Fruit fly (Drosophila melanogaster) whole organism, embryonic: ENCODE data around the gene CG1542.

Experiments
- Antp ChIP-seq: fragments of 200-800 bp; sonication (Bioruptor generic); optimal IDR thresholded peaks from 3 replicates; lab custom pipeline; 2016; ENCODE audit warnings: missing biosample characterization, missing genetic modification characterization
- BtbVII ChIP-seq: fragments of 200-800 bp; sonication (Bioruptor generic); optimal IDR thresholded peaks from 3 replicates; lab custom pipeline; 2017; ENCODE audit warnings: missing biosample characterization, mild to moderate bottlenecking, missing genetic modification characterization
- CG10959 ChIP-seq: fragments of 200-800 bp; sonication (Bioruptor generic); IDR thresholded peaks from 2 replicates; pipeline ENCODE4 v1.3.6; 2022; ENCODE audit warnings: missing biosample characterization, missing genetic modification characterization
- CG10979 ChIP-seq: fragments of 200-800 bp; sonication (Bioruptor generic); optimal IDR thresholded peaks from 2 replicates; lab custom pipeline; 2018; ENCODE audit warnings: missing biosample characterization, mild to moderate bottlenecking, missing genetic modification characterization, moderate library complexity
- CG12071 ChIP-seq: fragments of 200-800 bp; sonication (Bioruptor generic); optimal IDR thresholded peaks from 3 replicates; lab custom pipeline; 2018; ENCODE audit warnings: missing biosample characterization, mild to moderate bottlenecking, missing genetic modification characterization
- CG12236 ChIP-seq: fragments of 200-800 bp; sonication (Bioruptor generic); optimal IDR thresholded peaks from 2 replicates; lab custom pipeline; 2016; ENCODE audit warnings: missing biosample characterization, missing genetic modification characterization
- CG12391 ChIP-seq: fragments of 200-800 bp; sonication (Bioruptor generic); optimal IDR thresholded peaks from 3 replicates; lab custom pipeline; 2018; ENCODE audit warnings: missing biosample characterization, mild to moderate bottlenecking, missing genetic modification characterization, moderate library complexity
- CG12659 ChIP-seq: fragments of 200-800 bp; sonication (Bioruptor generic); optimal IDR thresholded peaks from 3 replicates; lab custom pipeline; 2017; ENCODE audit warnings: mild to moderate bottlenecking, missing biosample characterization, missing genetic modification reagents, missing genetic modification characterization
- CG13424 ChIP-seq: fragments of 200-800 bp; sonication (Bioruptor generic); optimal IDR thresholded peaks from 2 replicates; lab custom pipeline; 2019; ENCODE audit warnings: missing biosample characterization, mild to moderate bottlenecking, missing genetic modification characterization, moderate library complexity
- CG15696 ChIP-seq: fragments of 200-800 bp; sonication (Bioruptor generic); optimal IDR thresholded peaks from 2 replicates; lab custom pipeline; 2019; ENCODE audit warnings: missing biosample characterization, mild to moderate bottlenecking, missing genetic modification characterization, moderate library complexity
- CG17385 ChIP-seq: fragments of 200-800 bp; sonication (Bioruptor generic); optimal IDR thresholded peaks from 3 replicates; lab custom pipeline; 2018; ENCODE audit warnings: missing biosample characterization, mild to moderate bottlenecking, missing genetic modification characterization
- CG18599 ChIP-seq: fragments of 200-800 bp; sonication (Bioruptor generic); optimal IDR thresholded peaks from 3 replicates; lab custom pipeline; 2017; ENCODE audit warnings: missing biosample characterization, missing genetic modification characterization, mild to moderate bottlenecking, moderate library complexity, missing genetic modification reagents
- CG3847 ChIP-seq: fragments of 200-800 bp; sonication (Bioruptor generic); IDR thresholded peaks from 2 replicates; pipeline ENCODE4 v1.3.6; 2022; ENCODE audit warnings: missing biosample characterization, missing genetic modification characterization
- CG4360 ChIP-seq: fragments of 200-800 bp; sonication (Bioruptor generic); IDR thresholded peaks from 2 replicates; pipeline ENCODE4 v1.3.6; 2022; ENCODE audit warnings: missing biosample characterization, missing genetic modification characterization
- CG5180 ChIP-seq: fragments of 200-800 bp; sonication (Bioruptor generic); optimal IDR thresholded peaks from 3 replicates; lab custom pipeline; 2017; ENCODE audit warnings: missing biosample characterization, missing genetic modification characterization, mild to moderate bottlenecking, moderate library complexity, missing genetic modification reagents
- CG5245 ChIP-seq: fragments of 200-800 bp; sonication (Bioruptor generic); optimal IDR thresholded peaks from 3 replicates; lab custom pipeline; 2016; ENCODE audit warnings: missing biosample characterization, missing genetic modification characterization
- CG6791 ChIP-seq: fragments of 200-800 bp; sonication (Bioruptor generic); IDR thresholded peaks from 3 replicates; pipeline ENCODE4 v1.3.6; 2022; ENCODE audit warnings: missing biosample characterization, missing genetic modification characterization; ENCODE audit not compliant: partially characterized antibody
- CG7372 ChIP-seq: fragments of 200-800 bp; sonication (Bioruptor generic); IDR thresholded peaks from 2 replicates; pipeline ENCODE4 v1.3.6; 2022; ENCODE audit warnings: missing biosample characterization, missing genetic modification characterization
- CG7745 ChIP-seq: fragments of 200-800 bp; sonication (Bioruptor generic); optimal IDR thresholded peaks from 2 replicates; lab custom pipeline; 2018; ENCODE audit warnings: missing biosample characterization, mild to moderate bottlenecking, missing genetic modification characterization, moderate library complexity
- CG8359 ChIP-seq: fragments of 200-800 bp; sonication (Bioruptor generic); optimal IDR thresholded peaks from 2 replicates; lab custom pipeline; 2017; ENCODE audit warnings: missing biosample characterization, mild to moderate bottlenecking, missing genetic modification characterization, borderline replicate concordance
- CG9797 ChIP-seq: fragments of 200-800 bp; sonication (Bioruptor generic); optimal IDR thresholded peaks from 3 replicates; lab custom pipeline; 2018; ENCODE audit warnings: missing biosample characterization, mild to moderate bottlenecking, missing genetic modification characterization
- CTCF ChIP-seq: fragments of 200-800 bp; sonication (Bioruptor generic); optimal IDR thresholded peaks from 2 replicates; lab custom pipeline; 2017; ENCODE audit warnings: missing biosample characterization, mild to moderate bottlenecking, missing genetic modification characterization, moderate library complexity
- D ChIP-seq, 2 experiments: fragments of 200-800 bp in 1 of 2; fragments of >200 bp in 1 of 2; sonication (Bioruptor generic) in 1 of 2; optimal IDR thresholded peaks; 2 replicates in 1 of 2; 3 replicates in 1 of 2; lab custom pipeline; 2017; ENCODE audit warnings: mild to moderate bottlenecking in 1 of 2, missing biosample characterization in 1 of 2, missing genetic modification characterization in 1 of 2, missing genetic modification reagents in 1 of 2
- Drgx ChIP-seq: fragments of 200-800 bp; sonication (Bioruptor generic); IDR thresholded peaks from 2 replicates; pipeline ENCODE4 v1.3.6; 2022; ENCODE audit warnings: missing biosample characterization, missing genetic modification characterization
- Ets65A ChIP-seq: fragments of 200-800 bp; sonication (Bioruptor generic); peaks from one replicate; lab custom pipeline; 2016; ENCODE audit warnings: missing biosample characterization, missing genetic modification characterization
- Hsf ChIP-seq: fragments of 200-800 bp; sonication (Bioruptor generic); optimal IDR thresholded peaks from 3 replicates; lab custom pipeline; 2016; ENCODE audit warnings: missing biosample characterization, missing genetic modification characterization
- Meics ChIP-seq: fragments of 200-800 bp; sonication (Bioruptor generic); optimal IDR thresholded peaks from 2 replicates; lab custom pipeline; 2017; ENCODE audit warnings: missing biosample characterization, mild to moderate bottlenecking, missing genetic modification characterization
- NK7.1 ChIP-seq: fragments of 200-800 bp; sonication (Bioruptor generic); optimal IDR thresholded peaks from 3 replicates; lab custom pipeline; 2016; ENCODE audit warnings: missing biosample characterization, missing genetic modification characterization
- Ptx1 ChIP-seq: fragments of 200-800 bp; sonication (Bioruptor generic); IDR thresholded peaks from 2 replicates; pipeline ENCODE4 v1.3.6; 2022; ENCODE audit warnings: missing biosample characterization, missing genetic modification characterization
- abd-A ChIP-seq: fragments of 200-800 bp; sonication (Bioruptor generic); optimal IDR thresholded peaks from 3 replicates; lab custom pipeline; 2019; ENCODE audit warnings: missing biosample characterization, mild to moderate bottlenecking, missing genetic modification characterization, moderate library complexity
- ap ChIP-seq: fragments of 200-800 bp; sonication (Bioruptor generic); IDR thresholded peaks from 2 replicates; pipeline ENCODE4 v1.3.6; 2022; ENCODE audit warnings: missing biosample characterization, missing genetic modification characterization
- chm ChIP-seq: fragments of 200-800 bp; sonication (Bioruptor generic); IDR thresholded peaks from 2 replicates; pipeline ENCODE4 v1.3.6; 2022; ENCODE audit warnings: missing biosample characterization, missing genetic modification characterization
- disco-r ChIP-seq: fragments of 200-800 bp; sonication (Bioruptor generic); optimal IDR thresholded peaks from 2 replicates; lab custom pipeline; 2016; ENCODE audit warnings: missing biosample characterization, missing genetic modification characterization
- gro ChIP-seq: fragments of 200-800 bp; sonication (Bioruptor generic); optimal IDR thresholded peaks from 2 replicates; lab custom pipeline; 2016; ENCODE audit warnings: missing biosample characterization, missing genetic modification characterization
- h ChIP-seq: fragments of >200 bp; optimal IDR thresholded peaks from 2 replicates; lab custom pipeline; 2017
- hbn ChIP-seq: fragments of 200-800 bp; sonication (Bioruptor generic); IDR thresholded peaks from 2 replicates; pipeline ENCODE4 v1.3.6; 2022; ENCODE audit warnings: missing biosample characterization, missing genetic modification characterization; ENCODE audit not compliant: partially characterized antibody
- lola ChIP-seq, 3 experiments: fragments of >200 bp in 2 of 3; fragments of 200-800 bp in 1 of 3; sonication (Bioruptor generic) in 1 of 3; optimal IDR thresholded peaks; 2 replicates each; lab custom pipeline; 2017 to 2019; ENCODE audit warnings: missing biosample characterization in 3 of 3, missing genetic modification characterization in 3 of 3, mild to moderate bottlenecking in 1 of 3, moderate library complexity in 1 of 3
- oc ChIP-seq: fragments of 200-800 bp; sonication (Bioruptor generic); optimal IDR thresholded peaks from 2 replicates; lab custom pipeline; 2018; ENCODE audit warnings: missing biosample characterization, mild to moderate bottlenecking, missing genetic modification characterization, moderate library complexity
- org-1 ChIP-seq: fragments of 200-800 bp; sonication (Bioruptor generic); optimal IDR thresholded peaks from 2 replicates; lab custom pipeline; 2017; ENCODE audit warnings: missing biosample characterization, missing genetic modification characterization
- p53 ChIP-seq: fragments of 200-800 bp; sonication (Bioruptor generic); optimal IDR thresholded peaks from 2 replicates; lab custom pipeline; 2016; ENCODE audit warnings: missing biosample characterization, missing genetic modification characterization
- repo ChIP-seq: fragments of 200-800 bp; sonication (Bioruptor generic); optimal IDR thresholded peaks from 2 replicates; lab custom pipeline; 2016; ENCODE audit warnings: missing biosample characterization, missing genetic modification characterization
- ro ChIP-seq: fragments of 200-800 bp; sonication (Bioruptor generic); IDR thresholded peaks from 2 replicates; pipeline ENCODE4 v1.3.6; 2022; ENCODE audit warnings: missing biosample characterization, missing genetic modification characterization
- run ChIP-seq: fragments of 200-800 bp; sonication (Bioruptor generic); optimal IDR thresholded peaks from 3 replicates; lab custom pipeline; 2018; ENCODE audit warnings: missing biosample characterization, mild to moderate bottlenecking, missing genetic modification characterization
- sens-2 ChIP-seq: fragments of 200-800 bp; sonication (Bioruptor generic); IDR thresholded peaks from 2 replicates; pipeline ENCODE4 v1.3.6; 2022; ENCODE audit warnings: missing biosample characterization, missing genetic modification characterization
- trem ChIP-seq: fragments of 200-800 bp; optimal IDR thresholded peaks from 3 replicates; lab custom pipeline; 2019; ENCODE audit warnings: missing biosample characterization, mild to moderate bottlenecking, missing genetic modification characterization, moderate library complexity
- ttk ChIP-seq: fragments of 200-800 bp; sonication (Bioruptor generic); IDR thresholded peaks from 2 replicates; pipeline ENCODE4 v2.1.2; 2022; ENCODE audit warnings: missing biosample characterization, missing genetic modification characterization
- unc-4 ChIP-seq: fragments of 200-800 bp; sonication (Bioruptor generic); IDR thresholded peaks from 2 replicates; pipeline ENCODE4 v1.3.6; 2022; ENCODE audit warnings: missing biosample characterization, missing genetic modification characterization; ENCODE audit not compliant: partially characterized antibody
- vnd ChIP-seq: fragments of 200-800 bp; sonication (Bioruptor generic); IDR thresholded peaks from 3 replicates; pipeline ENCODE4 v1.3.6; 2022; ENCODE audit warnings: missing biosample characterization, missing genetic modification characterization; ENCODE audit not compliant: partially characterized antibody
- wor ChIP-seq: fragments of 200-800 bp; sonication (Bioruptor generic); IDR thresholded peaks from 2 replicates; pipeline ENCODE4 v1.3.6; 2022; ENCODE audit warnings: missing biosample characterization, missing genetic modification characterization

CG1542 gene

DNA sequence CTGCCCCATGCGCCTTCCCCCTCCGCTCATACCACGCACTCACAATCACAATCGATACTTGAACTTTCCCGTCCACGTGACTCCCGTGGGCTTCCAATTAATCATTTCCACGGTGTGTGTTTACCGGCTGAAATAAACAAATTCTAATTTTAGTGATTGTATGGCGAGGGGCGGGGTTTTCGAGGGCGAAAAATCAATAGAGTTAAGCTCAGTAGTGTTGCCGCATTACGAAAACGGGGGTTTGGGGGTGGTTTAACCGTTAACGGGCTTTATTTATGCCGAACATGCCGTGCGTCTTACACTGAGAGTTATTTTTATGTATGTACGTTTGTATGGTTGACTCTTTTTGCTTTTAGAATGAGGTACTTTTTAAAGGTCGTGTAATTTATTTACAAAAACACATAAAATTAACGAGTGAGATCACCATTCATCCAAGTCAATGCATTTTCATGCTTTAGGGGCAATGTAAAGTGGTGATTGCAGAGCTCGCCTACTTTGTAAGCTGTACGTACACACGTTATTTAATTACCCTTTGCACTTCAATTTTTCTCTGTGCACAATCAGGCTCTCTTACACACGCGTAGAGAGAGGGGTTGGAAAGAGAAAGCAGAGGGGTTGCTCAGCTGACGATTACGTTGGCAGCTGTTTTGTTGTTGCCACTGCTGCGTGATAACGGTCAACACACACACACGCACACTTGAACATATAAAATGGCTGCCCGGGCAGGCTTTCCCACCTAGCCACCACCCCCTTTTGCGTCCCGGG, 9.0 kb downstream of the CG1542 start (continued):
- TF ChIP-seq chm (GFP tag; lab: Robert Waterston, UW) (no peak), NK7.1 (GFP tag; lab: Kevin White, UChicago) (peak; percentile 74), CG9797 (no peak), Hsf (peak; percentile 88), ttk (GFP tag; lab: Robert Waterston, UW) (no peak), CG15696 (peak; percentile 81), CG7745 (tag; lab: Kevin White, UChicago) (no peak), CG3847 (no peak), CG10959 (GFP tag; lab: Robert Waterston, UW) (no peak), org-1 (peak; percentile 90), CG5245 (GFP tag; lab: Kevin White, UChicago) (peak; percentile 55), CG18599 (GFP tag; lab: Kevin White, UChicago) (peak; percentile 95), disco-r (peak; percentile 73), abd-A (tag; lab: Kevin White, UChicago) (no peak), run (peak; percentile 48), CG12659 (peak; percentile 87), D (optimal IDR thresholded peaks at IDR 0.05; lab: Kevin White, UChicago) (no peak), D (GFP tag; optimal IDR thresholded peaks at IDR 0.05; lab: Kevin White, UChicago) (peak; percentile 73), CG8359 (peak; percentile 64), Drgx (GFP tag; lab: Robert Waterston, UW) (no peak), Ets65A (GFP tag; lab: Kevin White, UChicago) (peak; percentile 98), CG7372 (GFP tag; lab: Robert Waterston, UW) (no peak), Antp (peak; percentile 89), ro (GFP tag; lab: Robert Waterston, UW) (no peak), CG5180 (GFP tag; lab: Kevin White, UChicago) (peak; percentile 66), wor (no peak), CG12391 (peak; percentile 89), unc-4 (GFP tag; lab: Robert Waterston, UW) (no peak), p53 (GFP tag; lab: Kevin White, UChicago) (peak; percentile 37), CG4360 (no peak), CG12236 (GFP tag; lab: Kevin White, UChicago) (peak; percentile 55), h (lab: Kevin White, UChicago) (no peak), CTCF (GFP tag; lab: Kevin White, UChicago) (no peak), CG10979 (tag; lab: Kevin White, UChicago) (peak; percentile 83), oc (tag; lab: Kevin White, UChicago) (peak; percentile 78), Ptx1 (GFP tag; lab: Robert Waterston, UW) (no peak), CG13424 (tag; lab: Kevin White, UChicago) (peak; percentile 90), BtbVII (peak; percentile 70), hbn (no peak), lola (GFP tag; optimal IDR thresholded peaks at IDR 0.05; lab: Kevin White, UChicago) (peak in 1 of 3 experiments; percentile 85), ap (no peak), trem (tag; lab: Kevin White, UChicago) (peak; percentile 67), vnd (GFP tag; lab: Robert Waterston, UW) (no peak), repo (GFP tag; lab: Kevin White, UChicago) (peak; percentile 76), CG12071 (GFP tag; lab: Kevin White, UChicago) (peak; percentile 74), CG17385 (GFP tag; lab: Kevin White, UChicago) (peak; percentile 78), CG6791 (GFP tag; lab: Robert Waterston, UW) (no peak), sens-2 (GFP tag; lab: Robert Waterston, UW) (no peak), gro (peak; percentile 69), Meics (GFP tag; lab: Kevin White, UChicago) (peak; percentile 89)
